Fruit fly (Drosophila melanogaster) Kc167 (cell line): Measurements from ENCODE around the gene tal-3A.

Source experiments
- Myc ChIP-seq: fragments of >200 bp; optimal IDR thresholded peaks from 2 replicates; lab custom pipeline; 2017; ENCODE audit warnings: missing external identifiers
- h ChIP-seq: fragments of >200 bp; optimal IDR thresholded peaks from 3 replicates; lab custom pipeline; 2018; ENCODE audit warnings: missing external identifiers
- psq ChIP-seq: fragments of >200 bp; optimal IDR thresholded peaks from 2 replicates; lab custom pipeline; 2017; ENCODE audit warnings: missing external identifiers
- ttk ChIP-seq: sonication (Bioruptor generic); optimal IDR thresholded peaks from 2 replicates; lab custom pipeline; 2017; ENCODE audit warnings: missing external identifiers

dm6 chr3R:13782578-13782977 is 30.3 kb upstream of the tal-3A start:
- TF ChIP-seq h (lab: Kevin White, UChicago) (no peak), ttk (lab: Kevin White, UChicago) (no peak), Myc (no peak), psq (no peak)
